Worm (Caenorhabditis elegans) whole organism, L4 larva: ENCODE results near the gene ipla-6.

ENCODE experiments used
- F44E2.7 ChIP-seq: fragments of 200-800 bp; sonication (Bioruptor generic); IDR thresholded peaks from 2 replicates; pipeline ENCODE4 v2.1.2; 2022; ENCODE audit warnings: missing genetic modification characterization, missing compliant biosample characterization
- aly-2 ChIP-seq: sonication (generic microtip); optimal IDR thresholded peaks from 2 replicates; lab custom pipeline; 2018; ENCODE audit warnings: missing biosample characterization, missing genetic modification characterization
- ces-1 ChIP-seq: fragments of 150-350 bp; sonication (generic microtip); optimal IDR thresholded peaks from 4 replicates; lab custom pipeline; 2014; ENCODE audit warnings: missing biosample characterization, missing genetic modification reagents, missing genetic modification characterization
- lir-3 ChIP-seq: sonication (generic microtip); optimal IDR thresholded peaks from 2 replicates; lab custom pipeline; 2016; ENCODE audit warnings: mild to moderate bottlenecking, missing genetic modification characterization, missing compliant biosample characterization
- nhr-42 ChIP-seq: fragments of 200-800 bp; sonication (Bioruptor generic); IDR thresholded peaks from 2 replicates; pipeline ENCODE4 v1.3.6; 2022; ENCODE audit warnings: missing genetic modification characterization, missing compliant biosample characterization
- pha-4 ChIP-seq, 2 experiments: fragments of 150-350 bp in 1 of 2; fragments of 200-800 bp in 1 of 2; sonication (Bioruptor generic) in 1 of 2; IDR thresholded peaks in 1 of 2; optimal IDR thresholded peaks in 1 of 2; 2 replicates each; pipeline versions ENCODE4 v1.3.6 to Lab custom; 2014 to 2022; ENCODE audit warnings: missing genetic modification characterization in 2 of 2, missing genetic modification reagents in 2 of 2, missing biosample characterization in 1 of 2, missing compliant biosample characterization in 1 of 2
- snpc-1.2 ChIP-seq: fragments of 200-800 bp; sonication (Bioruptor generic); IDR thresholded peaks from 2 replicates; pipeline ENCODE4 v1.3.6; 2022; ENCODE audit warnings: missing genetic modification reagents, missing genetic modification characterization, missing compliant biosample characterization
- unc-130 ChIP-seq: sonication (generic microtip); optimal IDR thresholded peaks from 2 replicates; lab custom pipeline; 2016; ENCODE audit warnings: missing genetic modification reagents, missing genetic modification characterization, missing compliant biosample characterization
- zag-1 ChIP-seq: fragments of 150-350 bp; optimal IDR thresholded peaks from 2 replicates; lab custom pipeline; 2014; ENCODE audit warnings: missing biosample characterization, missing genetic modification characterization

ce11 chrIV:6290741-6291140, 46.7 kb upstream of the ipla-6 start, which contains the start of gene srv-24:
- TF ChIP-seq lir-3, result no peak
- TF ChIP-seq zag-1 (tag; lab: Kevin White, UChicago), result no peak
- TF ChIP-seq snpc-1.2, result no peak
- TF ChIP-seq pha-4 (GFP tag; IDR thresholded peaks at IDR 0.05; lab: Robert Waterston, UW), result no peak
- no peak for TF ChIP-seq pha-4 (tag; optimal IDR thresholded peaks at IDR 0.05; lab: Kevin White, UChicago)
- TF ChIP-seq F44E2.7 (GFP tag; lab: Robert Waterston, UW), result no peak
- TF ChIP-seq unc-130 (GFP tag; lab: Kevin White, UChicago), result no peak
- no peak for TF ChIP-seq nhr-42 (GFP tag; lab: Robert Waterston, UW)
- no peak for TF ChIP-seq aly-2 (tag; lab: Kevin White, UChicago)
- TF ChIP-seq ces-1 (GFP tag; lab: Kevin White, UChicago), result no peak
